Worm (Caenorhabditis elegans): Measurements from ENCODE around the gene cpg-19.

The cpg-19 gene

DNA sequence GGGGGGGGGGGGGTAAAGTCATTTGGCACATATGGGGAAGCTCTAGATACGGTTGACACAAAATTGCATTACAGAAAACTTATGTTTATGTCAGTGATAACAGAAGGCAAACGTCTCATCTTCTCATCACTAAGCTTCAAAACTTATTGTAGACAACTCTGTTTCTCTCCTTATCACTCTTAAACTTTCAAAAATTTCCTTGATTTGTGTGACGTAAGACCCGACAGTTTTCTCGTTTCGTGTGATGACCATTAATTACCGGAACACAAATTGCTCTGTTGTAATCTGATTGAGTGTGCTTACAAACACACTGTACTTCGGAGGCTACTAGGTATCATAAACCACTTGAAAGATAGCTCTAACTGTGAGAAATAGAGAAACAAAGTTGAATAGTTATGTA is 23.3 kb downstream of the cpg-19 start:
- TF ChIP-seq F13C5.2 (tag; optimal IDR thresholded peaks at IDR 0.05) (no peak), ets-7 (tag; optimal IDR thresholded peaks at IDR 0.05) (no peak), hmbx-1 (tag; optimal IDR thresholded peaks at IDR 0.05) (no peak), aly-1 (tag; optimal IDR thresholded peaks at IDR 0.05) (no peak), scrt-1 (GFP tag; IDR thresholded peaks at IDR 0.05) (no peak), B0310.2 (tag; optimal IDR thresholded peaks at IDR 0.05) (no peak), tbx-37 (GFP tag; conservative IDR thresholded peaks at IDR 0.05) (no peak), tbx-11 (GFP tag; IDR thresholded peaks at IDR 0.05) (no peak), hmg-4 (GFP tag; optimal IDR thresholded peaks at IDR 0.05) (no peak), ceh-13 (GFP tag; optimal IDR thresholded peaks at IDR 0.05) (no peak), ceh-36 (tag; optimal IDR thresholded peaks at IDR 0.05) (no peak), tra-4 (tag; optimal IDR thresholded peaks at IDR 0.05) (no peak), sea-1 (GFP tag; conservative IDR thresholded peaks at IDR 0.05) (no peak), flt-1 (GFP tag; IDR thresholded peaks at IDR 0.05) (no peak), pes-1 (GFP tag; IDR thresholded peaks at IDR 0.05) (no peak), ama-1 (optimal IDR thresholded peaks at IDR 0.05) (no peak), hnd-1 (tag; optimal IDR thresholded peaks at IDR 0.05) (no peak)

DNA sequence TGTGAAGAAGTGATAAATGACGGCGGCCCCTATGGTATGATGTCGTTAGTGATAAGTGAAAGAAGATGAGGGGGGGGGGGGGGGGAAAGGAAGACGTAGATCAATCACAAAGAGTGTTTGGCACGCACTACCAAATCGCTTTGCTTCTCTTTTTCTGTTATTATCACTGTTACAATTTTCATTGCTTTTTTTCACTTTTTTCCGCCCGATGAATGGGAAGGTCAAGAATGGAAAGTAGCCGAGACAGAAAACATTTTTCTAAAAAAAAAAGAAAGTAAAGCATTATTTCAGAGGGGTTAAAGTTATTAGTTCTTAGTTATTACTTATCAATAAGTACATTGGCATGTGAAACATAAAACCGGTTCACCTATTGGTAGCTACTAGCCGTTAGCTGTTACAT is 25.6 kb downstream of the cpg-19 start:
- no peak for TF ChIP-seq ets-7 (tag; optimal IDR thresholded peaks at IDR 0.05)

DNA sequence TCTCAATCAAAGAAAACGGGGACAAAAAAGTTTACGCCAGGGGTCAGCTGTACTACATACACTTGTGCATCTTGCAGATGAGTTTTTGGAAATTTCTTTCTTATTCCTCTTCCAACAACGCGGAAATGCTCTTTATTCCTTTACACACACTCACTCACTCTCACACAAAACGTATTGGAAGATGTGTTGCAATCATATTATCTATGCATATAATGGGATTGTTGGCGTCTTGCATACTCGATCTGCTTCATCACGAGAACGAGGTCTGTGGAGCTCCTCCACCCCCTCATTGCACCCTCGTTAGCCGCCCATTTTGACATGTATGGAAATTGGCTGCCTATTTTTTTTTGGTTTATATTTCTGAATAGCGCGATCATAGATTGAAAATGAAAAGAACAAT is 27.2 kb downstream of the cpg-19 start:
- TF ChIP-seq tbx-37 (GFP tag; conservative IDR thresholded peaks at IDR 0.05) = no peak
- TF ChIP-seq ama-1 (optimal IDR thresholded peaks at IDR 0.05) = no peak
- TF ChIP-seq hmg-4 (GFP tag; optimal IDR thresholded peaks at IDR 0.05) = no peak
- no peak for TF ChIP-seq tra-4 (tag; optimal IDR thresholded peaks at IDR 0.05)

DNA sequence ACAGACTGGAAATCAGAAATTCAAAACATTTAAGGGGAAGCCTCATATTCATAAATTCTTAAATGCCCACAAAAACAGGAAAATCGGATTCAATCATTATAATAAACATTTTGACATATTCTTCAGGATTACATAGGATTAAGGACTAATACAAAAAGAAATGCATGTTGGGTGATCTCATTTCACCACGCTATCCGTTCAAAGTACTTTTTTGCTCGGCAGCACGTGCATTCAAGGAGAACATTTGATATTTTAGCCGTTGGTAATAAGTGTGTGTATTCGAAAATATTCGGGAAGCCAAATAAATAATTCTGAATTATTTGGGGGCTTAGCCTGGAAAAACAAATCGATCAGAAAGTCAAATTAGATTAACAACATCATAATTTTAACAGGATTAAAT is 29.0 kb downstream of the cpg-19 start:
- TF ChIP-seq B0310.2 (tag; optimal IDR thresholded peaks at IDR 0.05) (no peak), ama-1 (optimal IDR thresholded peaks at IDR 0.05) (no peak), flt-1 (GFP tag; IDR thresholded peaks at IDR 0.05) (no peak), aly-1 (tag; optimal IDR thresholded peaks at IDR 0.05) (no peak), hnd-1 (tag; optimal IDR thresholded peaks at IDR 0.05) (no peak), hmg-4 (GFP tag; optimal IDR thresholded peaks at IDR 0.05) (no peak), hmbx-1 (tag; optimal IDR thresholded peaks at IDR 0.05) (no peak), ets-7 (tag; optimal IDR thresholded peaks at IDR 0.05) (no peak), pes-1 (GFP tag; IDR thresholded peaks at IDR 0.05) (no peak), tbx-37 (GFP tag; conservative IDR thresholded peaks at IDR 0.05) (no peak), tra-4 (tag; optimal IDR thresholded peaks at IDR 0.05) (no peak), ceh-36 (tag; optimal IDR thresholded peaks at IDR 0.05) (no peak), F13C5.2 (tag; optimal IDR thresholded peaks at IDR 0.05) (no peak), scrt-1 (GFP tag; IDR thresholded peaks at IDR 0.05) (no peak), tbx-11 (GFP tag; IDR thresholded peaks at IDR 0.05) (no peak), sea-1 (GFP tag; conservative IDR thresholded peaks at IDR 0.05) (no peak)

DNA sequence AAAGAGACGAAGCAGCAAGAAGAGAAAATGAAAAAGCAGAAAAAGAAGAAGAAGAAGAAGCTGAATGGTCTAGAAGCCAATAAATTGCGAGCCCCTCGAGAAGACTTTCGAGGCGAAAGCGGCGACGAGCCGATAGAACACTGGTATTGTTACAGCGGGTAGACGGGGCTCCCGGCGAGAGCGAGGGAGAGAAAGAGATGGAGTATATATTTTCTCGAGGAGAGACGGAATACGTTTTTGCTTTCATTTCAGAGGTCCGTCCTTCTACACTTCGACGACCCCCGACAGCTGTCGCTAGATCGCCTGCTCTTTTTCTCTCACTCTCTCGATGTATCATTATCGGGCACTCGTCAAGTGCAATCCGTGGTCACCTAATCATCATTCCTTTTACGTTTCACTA is 33.7 kb downstream of the cpg-19 start:
- TF ChIP-seq hmbx-1 (tag; optimal IDR thresholded peaks at IDR 0.05) (no peak), hnd-1 (tag; optimal IDR thresholded peaks at IDR 0.05) (no peak), ceh-36 (tag; optimal IDR thresholded peaks at IDR 0.05) (no peak), hmg-4 (GFP tag; optimal IDR thresholded peaks at IDR 0.05) (no peak)

DNA sequence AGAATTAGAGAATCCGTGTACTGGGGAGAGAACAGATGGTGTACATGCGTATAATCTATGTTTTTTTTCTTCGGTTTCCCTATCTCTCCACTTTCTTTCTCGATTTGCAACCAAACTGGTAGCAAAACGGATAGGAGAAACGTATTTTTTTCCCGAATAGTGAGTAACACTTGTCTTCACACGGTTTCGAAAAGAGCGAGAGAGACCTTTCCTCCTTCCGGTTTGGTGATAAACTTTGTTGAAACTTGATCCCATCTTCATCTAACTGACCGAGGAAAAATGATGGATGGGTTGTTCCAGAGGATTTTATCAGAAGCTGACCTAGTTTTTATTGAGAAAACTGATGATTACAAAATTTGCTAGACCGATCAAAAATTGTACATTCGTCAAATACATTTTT is 36.7 kb downstream of the cpg-19 start:
- TF ChIP-seq F13C5.2 (tag; optimal IDR thresholded peaks at IDR 0.05) = no peak

DNA sequence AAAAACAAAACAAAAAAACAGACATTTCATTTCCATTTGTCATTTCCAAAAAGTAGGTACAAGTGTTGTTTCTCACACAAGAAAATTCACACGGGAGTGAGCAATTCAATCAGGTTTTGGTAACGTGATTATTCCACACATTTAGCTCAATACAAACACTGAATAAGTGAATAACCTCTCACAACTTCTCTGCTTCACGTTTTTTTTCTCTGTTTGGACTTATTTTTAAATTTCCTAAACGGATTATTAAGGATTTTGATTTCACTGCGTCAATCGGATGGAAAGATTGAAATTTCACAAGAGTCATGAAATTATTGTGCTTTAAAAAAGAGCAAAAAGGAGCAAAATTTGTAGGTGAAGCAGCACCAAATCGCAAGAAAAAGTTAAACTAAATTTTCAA is 38.7 kb downstream of the cpg-19 start:
- TF ChIP-seq hmbx-1 (tag; optimal IDR thresholded peaks at IDR 0.05) (no peak), hnd-1 (tag; optimal IDR thresholded peaks at IDR 0.05) (no peak), F13C5.2 (tag; optimal IDR thresholded peaks at IDR 0.05) (no peak), flt-1 (GFP tag; IDR thresholded peaks at IDR 0.05) (no peak), pes-1 (GFP tag; IDR thresholded peaks at IDR 0.05) (no peak), hmg-4 (GFP tag; optimal IDR thresholded peaks at IDR 0.05) (no peak), ets-7 (tag; optimal IDR thresholded peaks at IDR 0.05) (no peak), ama-1 (optimal IDR thresholded peaks at IDR 0.05) (no peak), aly-1 (tag; optimal IDR thresholded peaks at IDR 0.05) (no peak), ceh-13 (GFP tag; optimal IDR thresholded peaks at IDR 0.05) (no peak), sea-1 (GFP tag; conservative IDR thresholded peaks at IDR 0.05) (no peak), tbx-11 (GFP tag; IDR thresholded peaks at IDR 0.05) (no peak), tra-4 (tag; optimal IDR thresholded peaks at IDR 0.05) (no peak), B0310.2 (tag; optimal IDR thresholded peaks at IDR 0.05) (no peak), scrt-1 (GFP tag; IDR thresholded peaks at IDR 0.05) (no peak), tbx-37 (GFP tag; conservative IDR thresholded peaks at IDR 0.05) (no peak), ceh-36 (tag; optimal IDR thresholded peaks at IDR 0.05) (no peak)

DNA sequence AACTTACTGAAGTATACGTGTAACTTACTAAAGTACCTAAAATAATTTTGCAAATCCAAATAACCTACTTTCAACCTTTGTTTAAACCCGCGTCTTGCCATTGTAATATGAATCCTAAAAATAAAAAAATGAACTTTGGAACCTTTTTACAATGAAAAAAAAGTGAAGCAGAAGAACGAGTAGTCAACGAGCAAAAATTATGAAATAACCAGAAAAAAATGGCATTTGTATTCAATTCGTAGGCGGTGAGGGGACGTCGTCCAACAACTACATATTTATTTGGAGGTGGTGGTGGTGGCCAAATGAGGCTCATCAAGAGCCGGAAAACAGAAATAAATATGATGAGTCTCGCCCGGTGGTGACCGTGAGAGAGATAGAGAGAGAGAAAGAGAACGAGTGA is 41.1 kb downstream of the cpg-19 start, which contains the start of gene F43B10.1:
Gene F43B10.1, minus strand, starts transcription at position 101 of the 400 bp plus-strand sequence.
- no peak; the same call in 1 of the 2 replicates for TF ChIP-seq tbx-37 (GFP tag; conservative IDR thresholded peaks at IDR 0.05)
- TF ChIP-seq ceh-13 (GFP tag; optimal IDR thresholded peaks at IDR 0.05) = no peak
- TF ChIP-seq hmbx-1 (tag; optimal IDR thresholded peaks at IDR 0.05) = no peak
- TF ChIP-seq F13C5.2 (tag; optimal IDR thresholded peaks at IDR 0.05) = no peak

DNA sequence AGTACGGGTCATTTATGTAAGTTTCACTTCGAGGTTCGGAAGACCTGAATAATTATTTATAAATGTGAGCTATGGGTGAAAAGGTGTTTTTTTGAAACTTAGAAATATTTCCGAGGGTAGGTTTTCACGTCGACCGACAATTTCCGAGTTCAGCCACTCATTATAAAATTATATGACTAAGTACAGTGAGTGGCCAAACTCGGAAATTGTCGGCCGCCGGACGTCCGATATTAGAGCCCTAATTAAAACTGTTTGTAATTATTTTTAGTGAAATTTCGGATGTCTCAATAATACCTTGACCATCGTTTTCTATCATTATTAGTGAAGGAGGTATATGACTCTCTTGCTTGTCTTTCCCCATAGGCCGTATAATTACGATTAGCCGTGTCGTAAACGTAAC is 45.9 kb downstream of the cpg-19 start:
- TF ChIP-seq ets-7 (tag; optimal IDR thresholded peaks at IDR 0.05) = no peak
- TF ChIP-seq F13C5.2 (tag; optimal IDR thresholded peaks at IDR 0.05) = no peak
- no peak for TF ChIP-seq B0310.2 (tag; optimal IDR thresholded peaks at IDR 0.05)
- TF ChIP-seq tbx-11 (GFP tag; IDR thresholded peaks at IDR 0.05) = no peak
- TF ChIP-seq ceh-13 (GFP tag; optimal IDR thresholded peaks at IDR 0.05) = no peak

Measured in whole organism, early embryonic.